Fruit fly (Drosophila melanogaster) whole organism, embryonic: ENCODE results near the gene CG8568.

Experiments used
- Ada2b ChIP-seq: fragments of 200-800 bp; sonication (Bioruptor generic); IDR thresholded peaks from 2 replicates; pipeline ENCODE4 v1.3.6; 2022; ENCODE audit warnings: missing biosample characterization, missing genetic modification characterization
- Aef1 ChIP-seq: fragments of 200-800 bp; sonication (Bioruptor generic); IDR thresholded peaks from 3 replicates; pipeline ENCODE4 v1.3.6; 2022; ENCODE audit warnings: missing biosample characterization, missing genetic modification characterization
- Atf3 ChIP-seq: fragments of 200-800 bp; sonication (Bioruptor generic); optimal IDR thresholded peaks from 3 replicates; lab custom pipeline; 2016; ENCODE audit warnings: missing biosample characterization, missing genetic modification characterization
- B-H1 ChIP-seq: fragments of 200-800 bp; sonication (Bioruptor generic); IDR thresholded peaks from 3 replicates; pipeline ENCODE4 v1.3.6; 2022; ENCODE audit warnings: missing biosample characterization, missing genetic modification characterization
- C15 ChIP-seq: fragments of 200-800 bp; sonication (Bioruptor generic); IDR thresholded peaks from 3 replicates; pipeline ENCODE4 v1.3.6; 2022; ENCODE audit warnings: missing biosample characterization, missing genetic modification characterization
- CG10267 ChIP-seq: fragments of 200-800 bp; sonication (Bioruptor generic); optimal IDR thresholded peaks from 2 replicates; lab custom pipeline; 2018; ENCODE audit warnings: missing biosample characterization, mild to moderate bottlenecking, missing genetic modification characterization, moderate library complexity
- CG11398 ChIP-seq: fragments of 200-800 bp; sonication (Bioruptor generic); optimal IDR thresholded peaks from 2 replicates; lab custom pipeline; 2016; ENCODE audit warnings: missing biosample characterization, missing genetic modification characterization
- CG11560 ChIP-seq: fragments of 200-800 bp; sonication (Bioruptor generic); IDR thresholded peaks from 3 replicates; pipeline ENCODE4 v1.3.6; 2022; ENCODE audit warnings: missing biosample characterization, missing genetic modification characterization
- CG11695 ChIP-seq: fragments of 200-800 bp; sonication (Bioruptor generic); IDR thresholded peaks from 3 replicates; pipeline ENCODE4 v1.3.6; 2022; ENCODE audit warnings: missing biosample characterization, missing genetic modification characterization
- CG13424 ChIP-seq: fragments of 200-800 bp; sonication (Bioruptor generic); optimal IDR thresholded peaks from 2 replicates; lab custom pipeline; 2019; ENCODE audit warnings: missing biosample characterization, mild to moderate bottlenecking, missing genetic modification characterization, moderate library complexity
- CG14667 ChIP-seq: fragments of 200-800 bp; sonication (Bioruptor generic); IDR thresholded peaks from 2 replicates; pipeline ENCODE4 v1.3.6; 2022; ENCODE audit warnings: missing biosample characterization, missing genetic modification characterization
- CG15269 ChIP-seq: fragments of 200-800 bp; sonication (Bioruptor generic); optimal IDR thresholded peaks from 2 replicates; lab custom pipeline; 2018; ENCODE audit warnings: missing biosample characterization, mild to moderate bottlenecking, missing genetic modification characterization, moderate library complexity
- CG15696 ChIP-seq: fragments of 200-800 bp; sonication (Bioruptor generic); optimal IDR thresholded peaks from 2 replicates; lab custom pipeline; 2019; ENCODE audit warnings: missing biosample characterization, mild to moderate bottlenecking, missing genetic modification characterization, moderate library complexity
- CG1647 ChIP-seq: fragments of 200-800 bp; sonication (Bioruptor generic); optimal IDR thresholded peaks from 3 replicates; lab custom pipeline; 2016; ENCODE audit warnings: missing biosample characterization, missing genetic modification characterization
- CG17385 ChIP-seq: fragments of 200-800 bp; sonication (Bioruptor generic); optimal IDR thresholded peaks from 3 replicates; lab custom pipeline; 2018; ENCODE audit warnings: missing biosample characterization, mild to moderate bottlenecking, missing genetic modification characterization
- CG17612 ChIP-seq: fragments of 200-800 bp; sonication (Bioruptor generic); IDR thresholded peaks from 2 replicates; pipeline ENCODE4 v1.3.6; 2022; ENCODE audit warnings: missing biosample characterization, missing genetic modification characterization
- CG2712 ChIP-seq: fragments of 200-800 bp; optimal IDR thresholded peaks from 3 replicates; lab custom pipeline; 2019; ENCODE audit warnings: missing biosample characterization, mild to moderate bottlenecking, missing genetic modification characterization, moderate library complexity
- CG31224 ChIP-seq: fragments of 200-800 bp; sonication (Bioruptor generic); IDR thresholded peaks from 2 replicates; pipeline ENCODE4 v1.3.6; 2022; ENCODE audit warnings: missing biosample characterization, missing genetic modification characterization
- CG3726 ChIP-seq: fragments of 200-800 bp; sonication (Bioruptor generic); IDR thresholded peaks from 3 replicates; pipeline ENCODE4, ENCODE4 v1.3.6; 2022; ENCODE audit warnings: missing biosample characterization, missing genetic modification characterization
- CG4282 ChIP-seq: fragments of 200-800 bp; sonication (Bioruptor generic); optimal IDR thresholded peaks from 2 replicates; lab custom pipeline; 2016; ENCODE audit warnings: missing biosample characterization, missing genetic modification characterization
- CG5180 ChIP-seq: fragments of 200-800 bp; sonication (Bioruptor generic); optimal IDR thresholded peaks from 3 replicates; lab custom pipeline; 2017; ENCODE audit warnings: missing biosample characterization, missing genetic modification characterization, mild to moderate bottlenecking, moderate library complexity, missing genetic modification reagents
- CG7372 ChIP-seq: fragments of 200-800 bp; sonication (Bioruptor generic); IDR thresholded peaks from 2 replicates; pipeline ENCODE4 v1.3.6; 2022; ENCODE audit warnings: missing biosample characterization, missing genetic modification characterization
- CG8359 ChIP-seq: fragments of 200-800 bp; sonication (Bioruptor generic); optimal IDR thresholded peaks from 2 replicates; lab custom pipeline; 2017; ENCODE audit warnings: missing biosample characterization, mild to moderate bottlenecking, missing genetic modification characterization, borderline replicate concordance
- Dip2 ChIP-seq: fragments of 200-800 bp; sonication (Bioruptor generic); IDR thresholded peaks from 2 replicates; pipeline ENCODE4 v1.3.6; 2022; ENCODE audit warnings: missing biosample characterization, missing genetic modification characterization
- Ets65A ChIP-seq: fragments of 200-800 bp; sonication (Bioruptor generic); peaks from one replicate; lab custom pipeline; 2016; ENCODE audit warnings: missing biosample characterization, missing genetic modification characterization
- H15 ChIP-seq: fragments of 200-800 bp; sonication (Bioruptor generic); IDR thresholded peaks from 3 replicates; pipeline ENCODE4 v1.3.6; 2022; ENCODE audit warnings: missing biosample characterization, missing genetic modification characterization
- NC2β ChIP-seq: fragments of 200-800 bp; sonication (Bioruptor generic); optimal IDR thresholded peaks from 2 replicates; lab custom pipeline; 2016; ENCODE audit warnings: missing biosample characterization, missing genetic modification characterization
- Oaz ChIP-seq: fragments of 200-800 bp; sonication (Bioruptor generic); IDR thresholded peaks from 2 replicates; pipeline ENCODE4 v1.3.6; 2022; ENCODE audit warnings: missing biosample characterization, missing genetic modification characterization
- Rfx ChIP-seq: fragments of 200-800 bp; sonication (Bioruptor generic); IDR thresholded peaks from 2 replicates; pipeline ENCODE4 v1.3.6; 2022; ENCODE audit warnings: missing biosample characterization, missing genetic modification characterization
- ab ChIP-seq: fragments of 200-800 bp; sonication (Bioruptor generic); optimal IDR thresholded peaks from 2 replicates; lab custom pipeline; 2016; ENCODE audit warnings: missing biosample characterization, missing genetic modification characterization
- ase ChIP-seq: fragments of 200-800 bp; sonication (Bioruptor generic); IDR thresholded peaks from 3 replicates; pipeline ENCODE4 v1.3.6; 2022; ENCODE audit warnings: missing biosample characterization, missing genetic modification characterization
- chif ChIP-seq, 2 experiments: fragments of 200-800 bp; sonication (Bioruptor generic); optimal IDR thresholded peaks; 3 replicates each; lab custom pipeline; 2016; ENCODE audit warnings: missing biosample characterization in 2 of 2, missing genetic modification characterization in 2 of 2
- ci ChIP-seq: fragments of 200-800 bp; sonication (Bioruptor generic); IDR thresholded peaks from 3 replicates; pipeline ENCODE4 v1.3.6; 2022; ENCODE audit warnings: missing biosample characterization, missing genetic modification characterization
- crc ChIP-seq: fragments of 200-800 bp; sonication (Bioruptor generic); optimal IDR thresholded peaks from 2 replicates; lab custom pipeline; 2016; ENCODE audit warnings: missing biosample characterization, missing genetic modification characterization
- danr ChIP-seq: fragments of 200-800 bp; sonication (Bioruptor generic); IDR thresholded peaks from 2 replicates; pipeline ENCODE4 v1.3.6; 2022; ENCODE audit warnings: missing biosample characterization, missing genetic modification characterization
- dmrt11E ChIP-seq: fragments of 200-800 bp; sonication (Bioruptor generic); optimal IDR thresholded peaks from 3 replicates; lab custom pipeline; 2018; ENCODE audit warnings: missing biosample characterization, mild to moderate bottlenecking, missing genetic modification characterization, moderate library complexity
- eyg ChIP-seq: fragments of 200-800 bp; sonication (Bioruptor generic); optimal IDR thresholded peaks from 3 replicates; lab custom pipeline; 2016; ENCODE audit warnings: missing biosample characterization, missing genetic modification characterization
- fd102C ChIP-seq: fragments of 200-800 bp; sonication (Bioruptor generic); optimal IDR thresholded peaks from 2 replicates; lab custom pipeline; 2018; ENCODE audit warnings: missing biosample characterization, mild to moderate bottlenecking, missing genetic modification characterization, moderate library complexity
- gcm2 ChIP-seq: fragments of 200-800 bp; sonication (Bioruptor generic); optimal IDR thresholded peaks from 2 replicates; lab custom pipeline; 2016; ENCODE audit warnings: missing biosample characterization, missing genetic modification characterization
- gro ChIP-seq: fragments of 200-800 bp; sonication (Bioruptor generic); optimal IDR thresholded peaks from 2 replicates; lab custom pipeline; 2016; ENCODE audit warnings: missing biosample characterization, missing genetic modification characterization
- lola ChIP-seq, 3 experiments: fragments of >200 bp in 2 of 3; fragments of 200-800 bp in 1 of 3; sonication (Bioruptor generic) in 1 of 3; optimal IDR thresholded peaks; 2 replicates each; lab custom pipeline; 2017 to 2019; ENCODE audit warnings: missing biosample characterization in 3 of 3, missing genetic modification characterization in 3 of 3, mild to moderate bottlenecking in 1 of 3, moderate library complexity in 1 of 3
- lov ChIP-seq, 2 experiments: fragments of 200-800 bp in 1 of 2; fragments of >200 bp in 1 of 2; sonication (Bioruptor generic) in 1 of 2; IDR thresholded peaks in 1 of 2; optimal IDR thresholded peaks in 1 of 2; 2 replicates in 1 of 2; 3 replicates in 1 of 2; pipeline versions ENCODE4 v1.3.6 to Lab custom; 2017 to 2022; ENCODE audit warnings: missing biosample characterization in 1 of 2, missing genetic modification characterization in 1 of 2
- luna ChIP-seq: fragments of 200-800 bp; sonication (Bioruptor generic); optimal IDR thresholded peaks from 2 replicates; lab custom pipeline; 2016; ENCODE audit warnings: missing biosample characterization, missing genetic modification characterization
- nerfin-1 ChIP-seq: fragments of 200-800 bp; sonication (Bioruptor generic); optimal IDR thresholded peaks from 3 replicates; lab custom pipeline; 2019; ENCODE audit warnings: missing biosample characterization, mild to moderate bottlenecking, missing genetic modification characterization, moderate library complexity
- odd ChIP-seq: fragments of 200-800 bp; sonication (Bioruptor generic); optimal IDR thresholded peaks from 2 replicates; lab custom pipeline; 2017; ENCODE audit warnings: missing biosample characterization, mild to moderate bottlenecking, missing genetic modification characterization
- pita ChIP-seq: fragments of 200-800 bp; sonication (Bioruptor generic); optimal IDR thresholded peaks from 2 replicates; lab custom pipeline; 2017; ENCODE audit warnings: missing biosample characterization, mild to moderate bottlenecking, missing genetic modification characterization
- prd ChIP-seq, 3 experiments: fragments of >200 bp in 2 of 3; fragments of 200-800 bp in 1 of 3; sonication (Bioruptor generic) in 1 of 3; optimal IDR thresholded peaks in 2 of 3; IDR thresholded peaks in 1 of 3; 2 replicates in 2 of 3; 3 replicates in 1 of 3; pipeline versions ENCODE4 v1.3.6 to Lab custom; 2017 to 2022; ENCODE audit warnings: missing biosample characterization in 1 of 3, missing genetic modification characterization in 1 of 3
- unpg ChIP-seq: fragments of 200-800 bp; sonication (Bioruptor generic); optimal IDR thresholded peaks from 3 replicates; lab custom pipeline; 2018; ENCODE audit warnings: missing biosample characterization, mild to moderate bottlenecking, missing genetic modification characterization, moderate library complexity
- vvl ChIP-seq: fragments of 200-800 bp; sonication (Bioruptor generic); IDR thresholded peaks from 2 replicates; pipeline ENCODE4 v1.3.6; 2022; ENCODE audit warnings: missing biosample characterization, missing genetic modification characterization
- wdn ChIP-seq: fragments of 200-800 bp; sonication (Bioruptor generic); IDR thresholded peaks from 2 replicates; pipeline ENCODE4 v1.3.6; 2022; ENCODE audit warnings: missing biosample characterization, missing genetic modification characterization

Gene CG8568

dm6 chrX:17495244-17495798 is 43.0 kb upstream of the CG8568 start (continued):
- TF ChIP-seq CG11695 (peak; percentile 32; the same call in 1 of the 3 replicates), CG13424 (tag; lab: Kevin White, UChicago) (no peak), CG2712 (tag; lab: Kevin White, UChicago) (peak; percentile 39), ci (GFP tag; lab: Robert Waterston, UW) (peak; percentile 19; the same call in 1 of the 3 replicates), CG11560 (no peak), CG8359 (no peak), gcm2 (GFP tag; lab: Kevin White, UChicago) (no peak), Ada2b (0 out of 2 replicates have a peak, but pooled peaks have one; percentile 26), CG15269 (tag; lab: Kevin White, UChicago) (no peak), CG3726 (GFP tag; lab: Robert Waterston, UW) (no peak), C15 (GFP tag; lab: Robert Waterston, UW) (no peak), CG5180 (GFP tag; lab: Kevin White, UChicago) (no peak), lov (optimal IDR thresholded peaks at IDR 0.05; lab: Kevin White, UChicago) (no peak), lov (GFP tag; IDR thresholded peaks at IDR 0.05; lab: Robert Waterston, UW) (no peak), CG4282 (GFP tag; lab: Kevin White, UChicago) (no peak), pita (GFP tag; lab: Kevin White, UChicago) (no peak), crc (GFP tag; lab: Kevin White, UChicago) (no peak), Rfx (GFP tag; lab: Robert Waterston, UW) (no peak), CG10267 (peak; percentile 16), Oaz (no peak), eyg (GFP tag; lab: Kevin White, UChicago) (no peak), ase (GFP tag; lab: Robert Waterston, UW) (no peak), Atf3 (GFP tag; lab: Kevin White, UChicago) (no peak), unpg (GFP tag; lab: Kevin White, UChicago) (peak; percentile 27), Dip2 (GFP tag; lab: Robert Waterston, UW) (no peak), CG7372 (GFP tag; lab: Robert Waterston, UW) (no peak), Aef1 (GFP tag; lab: Robert Waterston, UW) (peak; percentile 20; the same call in 1 of the 3 replicates), chif (GFP tag; optimal IDR thresholded peaks at IDR 0.05; lab: Kevin White, UChicago) (no peak), H15 (no peak), lola (GFP tag; optimal IDR thresholded peaks at IDR 0.05; lab: Kevin White, UChicago) (no peak), CG17612 (GFP tag; lab: Robert Waterston, UW) (no peak), CG11398 (GFP tag; lab: Kevin White, UChicago) (no peak), NC2β (GFP tag; lab: Kevin White, UChicago) (no peak), luna (GFP tag; lab: Kevin White, UChicago) (no peak), CG14667 (GFP tag; lab: Robert Waterston, UW) (0 out of 2 replicates have a peak, but pooled peaks have one; percentile 11), Ets65A (GFP tag; lab: Kevin White, UChicago) (no peak), prd (optimal IDR thresholded peaks at IDR 0.05; lab: Kevin White, UChicago) (no peak), prd (GFP tag; IDR thresholded peaks at IDR 0.05; lab: Robert Waterston, UW) (peak; percentile 41; the same call in 1 of the 3 replicates), dmrt11E (tag; lab: Kevin White, UChicago) (peak; percentile 40), nerfin-1 (tag; lab: Kevin White, UChicago) (no peak), CG31224 (GFP tag; lab: Robert Waterston, UW) (no peak), ab (GFP tag; lab: Kevin White, UChicago) (no peak), B-H1 (GFP tag; lab: Robert Waterston, UW) (no peak), CG17385 (GFP tag; lab: Kevin White, UChicago) (no peak), vvl (GFP tag; lab: Robert Waterston, UW) (no peak), CG1647 (GFP tag; lab: Kevin White, UChicago) (no peak), CG15696 (tag; lab: Kevin White, UChicago) (peak; percentile 16), odd (no peak), gro (GFP tag; lab: Kevin White, UChicago) (no peak), wdn (GFP tag; lab: Robert Waterston, UW) (0 out of 2 replicates have a peak, but pooled peaks have one; percentile 34), danr (GFP tag; lab: Robert Waterston, UW) (no peak), fd102C (GFP tag; lab: Kevin White, UChicago) (no peak)
